Worm (Caenorhabditis elegans): ENCODE data around the gene F22F7.12.

DNA sequence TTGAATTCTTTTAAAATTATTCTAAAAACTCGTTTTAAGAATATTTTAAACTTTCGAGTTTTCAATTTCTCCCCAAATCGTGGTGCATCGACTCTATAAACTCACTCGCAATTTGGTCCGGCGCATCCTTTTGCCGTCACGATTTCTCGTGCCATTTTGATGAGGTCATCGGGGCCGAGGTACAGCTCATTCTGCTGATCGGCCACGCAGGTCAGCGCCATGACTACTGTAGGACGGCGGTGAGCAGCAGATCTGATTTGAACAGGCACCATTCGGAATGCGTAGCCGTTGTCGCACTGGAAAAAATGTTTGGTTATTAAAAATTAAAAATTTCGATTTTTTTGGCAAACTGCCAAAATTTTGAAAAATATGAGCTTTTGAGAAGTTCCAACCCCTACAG, 11.6 kb downstream of the F22F7.12 start:
- TF ChIP-seq lin-39 (tag; optimal IDR thresholded peaks at IDR 0.05): no peak
- no peak for TF ChIP-seq eor-1 (tag; optimal IDR thresholded peaks at IDR 0.05)
